Worm (Caenorhabditis elegans): ENCODE measurements around the gene fmo-2.
"Not testable (repeated sequence)": the region's sequence is repeated elsewhere in the genome, so short reads cannot be mapped to it uniquely, and the experiment has no call there.

The fmo-2 gene

ce11 chrIV:10682155-10682749 lies at the start of gene fmo-2:
fmo-2 (plus strand) TSS chrIV:10682524.
- TF ChIP-seq daf-12 (tag; optimal IDR thresholded peaks at IDR 0.05), result no peak
- TF ChIP-seq mdl-1 (tag; optimal IDR thresholded peaks at IDR 0.05), result peak; percentile 29
- TF ChIP-seq mml-1 (tag; optimal IDR thresholded peaks at IDR 0.05), result no peak
- peak; percentile 81 for TF ChIP-seq jun-1 (tag; optimal IDR thresholded peaks at IDR 0.05)
- no peak for TF ChIP-seq fkh-10 (GFP tag; optimal IDR thresholded peaks at IDR 0.05)
- no peak for TF ChIP-seq sea-2 (GFP tag; optimal IDR thresholded peaks at IDR 0.05)
- TF ChIP-seq skn-1 (tag; optimal IDR thresholded peaks at IDR 0.05), result no peak
- peak; percentile 91 for TF ChIP-seq pqm-1 (tag; optimal IDR thresholded peaks at IDR 0.05)
- no peak for TF ChIP-seq hmg-11 (tag; optimal IDR thresholded peaks at IDR 0.05)
- no peak for TF ChIP-seq ceh-16 (tag; optimal IDR thresholded peaks at IDR 0.05)
- TF ChIP-seq nhr-43 (tag; optimal IDR thresholded peaks at IDR 0.05; ENCODE audit: poor library complexity, severe bottlenecking), result peak; percentile 15
- TF ChIP-seq elt-2 (tag; optimal IDR thresholded peaks at IDR 0.05), result peak; percentile 43
- no peak for TF ChIP-seq snpc-4 (tag; optimal IDR thresholded peaks at IDR 0.05)
- no peak for TF ChIP-seq fkh-2 (tag; optimal IDR thresholded peaks at IDR 0.05)
- TF ChIP-seq ceh-28 (tag; optimal IDR thresholded peaks at IDR 0.05), result no peak

- TF ChIP-seq mml-1 (tag; optimal IDR thresholded peaks at IDR 0.05) (no peak), nhr-77 (tag; optimal IDR thresholded peaks at IDR 0.05) (no peak), ceh-28 (tag; optimal IDR thresholded peaks at IDR 0.05) (no peak), skn-1 (tag; optimal IDR thresholded peaks at IDR 0.05) (no peak), nfya-1 (tag; optimal IDR thresholded peaks at IDR 0.05; ENCODE audit: insufficient read depth) (no peak), aly-2 (tag; optimal IDR thresholded peaks at IDR 0.05) (no peak), daf-12 (tag; optimal IDR thresholded peaks at IDR 0.05) (no peak), fkh-10 (GFP tag; optimal IDR thresholded peaks at IDR 0.05) (no peak), nhr-28 (tag; optimal IDR thresholded peaks at IDR 0.05) (no peak), tbx-2 (tag; optimal IDR thresholded peaks at IDR 0.05) (no peak), elt-2 (tag; optimal IDR thresholded peaks at IDR 0.05) (no peak), pha-4 (tag; optimal IDR thresholded peaks at IDR 0.05) (no peak), eor-1 (tag; optimal IDR thresholded peaks at IDR 0.05) (no peak), nhr-11 (tag; optimal IDR thresholded peaks at IDR 0.05) (no peak), unc-62 (GFP tag; optimal IDR thresholded peaks at IDR 0.05) (no peak), nhr-76 (tag; optimal IDR thresholded peaks at IDR 0.05) (no peak), elt-3 (tag; optimal IDR thresholded peaks at IDR 0.05) (no peak), nhr-23 (tag; optimal IDR thresholded peaks at IDR 0.05) (no peak), ztf-11 (tag; optimal IDR thresholded peaks at IDR 0.05) (no peak)
Observed at ce11 chrIV:10636649-10637048, 45.7 kb upstream of the fmo-2 start, which contains the start of gene F56C4.1. F56C4.1 (plus strand) TSS chrIV:10636949.

- TF ChIP-seq ztf-11 (tag; optimal IDR thresholded peaks at IDR 0.05) (no peak), mml-1 (tag; optimal IDR thresholded peaks at IDR 0.05) (no peak), pha-4 (tag; optimal IDR thresholded peaks at IDR 0.05) (no peak), unc-39 (tag; optimal IDR thresholded peaks at IDR 0.05) (no peak), aly-2 (tag; optimal IDR thresholded peaks at IDR 0.05) (no peak), nhr-67 (tag; optimal IDR thresholded peaks at IDR 0.05) (no peak), tbx-2 (tag; optimal IDR thresholded peaks at IDR 0.05) (no peak), unc-62 (GFP tag; optimal IDR thresholded peaks at IDR 0.05) (no peak), nhr-43 (tag; optimal IDR thresholded peaks at IDR 0.05; ENCODE audit: poor library complexity, severe bottlenecking) (no peak), nhr-11 (tag; optimal IDR thresholded peaks at IDR 0.05) (no peak), mdl-1 (tag; optimal IDR thresholded peaks at IDR 0.05) (no peak), nhr-23 (tag; optimal IDR thresholded peaks at IDR 0.05) (no peak), eor-1 (tag; optimal IDR thresholded peaks at IDR 0.05) (no peak), ztf-4 (tag; optimal IDR thresholded peaks at IDR 0.05) (no peak), nhr-28 (tag; optimal IDR thresholded peaks at IDR 0.05) (no peak), egl-5 (tag; optimal IDR thresholded peaks at IDR 0.05) (no peak), ama-1 (optimal IDR thresholded peaks at IDR 0.05) (no peak), elt-1 (tag; optimal IDR thresholded peaks at IDR 0.05) (no peak)
Observed at ce11 chrIV:10638977-10639376, 43.3 kb upstream of the fmo-2 start, which contains the start of gene F56C4.2. F56C4.2 (plus strand) TSS chrIV:10639277.

ce11 chrIV:10654047-10654446 lies 28.3 kb upstream of the fmo-2 start, which contains the start of gene glb-19:
glb-19 (minus strand) TSS chrIV:10654147.
- not testable (repeated sequence) for TF ChIP-seq nhr-67, aly-2, nhr-12 (tag; optimal IDR thresholded peaks at IDR 0.05)
